Worm (Caenorhabditis elegans) whole organism, young adult: ENCODE results near the gene F44E5.5.

ENCODE experiments used
- B0336.3 ChIP-seq: fragments of 200-800 bp; sonication (Bioruptor generic); IDR thresholded peaks from 2 replicates; pipeline ENCODE4 v1.3.6; 2022; ENCODE audit warnings: missing genetic modification characterization, missing compliant biosample characterization
- C06A6.2 ChIP-seq: fragments of 200-800 bp; sonication (Bioruptor generic); conservative IDR thresholded peaks from 2 replicates; pipeline ENCODE4 v1.3.6; 2022; ENCODE audit warnings: missing genetic modification characterization, missing compliant biosample characterization
- C17E4.6 ChIP-seq: fragments of 200-800 bp; sonication (Bioruptor generic); IDR thresholded peaks from 2 replicates; pipeline ENCODE4 v1.3.6; 2022; ENCODE audit warnings: missing genetic modification reagents, missing genetic modification characterization, missing compliant biosample characterization
- D2030.7 ChIP-seq: fragments of 200-800 bp; sonication (Bioruptor generic); IDR thresholded peaks from 2 replicates; pipeline ENCODE4 v1.3.6; 2022; ENCODE audit warnings: missing genetic modification reagents, missing genetic modification characterization, missing compliant biosample characterization
- F33H1.4 ChIP-seq: fragments of 200-800 bp; sonication (Bioruptor generic); IDR thresholded peaks from 2 replicates; pipeline ENCODE4 v1.3.6; 2022; ENCODE audit warnings: missing genetic modification reagents, missing genetic modification characterization, missing compliant biosample characterization
- F49E8.2 ChIP-seq: sonication (generic microtip); optimal IDR thresholded peaks from 3 replicates; lab custom pipeline; 2017; ENCODE audit warnings: missing genetic modification characterization, mild to moderate bottlenecking, missing compliant biosample characterization, antibody characterized with exemption, moderate library complexity; ENCODE audit not compliant: insufficient read depth
- F52B5.7 ChIP-seq: sonication (generic microtip); optimal IDR thresholded peaks from 2 replicates; lab custom pipeline; 2016; ENCODE audit warnings: mild to moderate bottlenecking, missing genetic modification characterization, missing compliant biosample characterization
- F57A8.1 ChIP-seq: fragments of 200-800 bp; sonication (Bioruptor generic); optimal IDR thresholded peaks from 2 replicates; lab custom pipeline; 2018; ENCODE audit warnings: mild to moderate bottlenecking, missing genetic modification characterization, moderate library complexity, missing compliant biosample characterization
- F57C9.4 ChIP-seq: sonication (generic microtip); optimal IDR thresholded peaks from 2 replicates; lab custom pipeline; 2017; ENCODE audit warnings: mild to moderate bottlenecking, missing genetic modification characterization, missing compliant biosample characterization
- T07F8.4 ChIP-seq: sonication (generic microtip); optimal IDR thresholded peaks from 2 replicates; lab custom pipeline; 2016; ENCODE audit warnings: mild to moderate bottlenecking, missing genetic modification characterization, moderate library complexity, missing compliant biosample characterization
- Y53G8AR.9 ChIP-seq: fragments of 200-800 bp; sonication (Bioruptor generic); conservative IDR thresholded peaks from 2 replicates; pipeline ENCODE4 v1.3.6; 2022; ENCODE audit warnings: missing genetic modification reagents, missing genetic modification characterization, missing compliant biosample characterization
- ama-1 ChIP-seq, 3 experiments: fragments of 150-350 bp in 1 of 3; sonication (generic microtip) in 2 of 3; optimal IDR thresholded peaks; 2 replicates each; lab custom pipeline; 2014 to 2018; ENCODE audit warnings: missing biosample characterization in 2 of 3, missing genetic modification characterization in 2 of 3, missing genetic modification reagents in 2 of 3
- aptf-3 ChIP-seq: fragments of 200-800 bp; sonication (Bioruptor generic); IDR thresholded peaks from 2 replicates; pipeline ENCODE4 v1.3.6; 2022; ENCODE audit warnings: missing genetic modification characterization, missing compliant biosample characterization
- athp-1 ChIP-seq: sonication (generic microtip); optimal IDR thresholded peaks from 2 replicates; lab custom pipeline; 2017; ENCODE audit warnings: mild to moderate bottlenecking, missing genetic modification characterization, missing compliant biosample characterization
- attf-6 ChIP-seq: fragments of 200-800 bp; sonication (Bioruptor generic); IDR thresholded peaks from 2 replicates; pipeline ENCODE4 v1.3.6; 2022; ENCODE audit warnings: missing genetic modification reagents, missing genetic modification characterization, missing compliant biosample characterization
- bed-2 ChIP-seq: fragments of 200-800 bp; sonication (Bioruptor generic); IDR thresholded peaks from 2 replicates; pipeline ENCODE4 v1.3.6; 2022; ENCODE audit warnings: missing genetic modification reagents, missing genetic modification characterization, missing compliant biosample characterization
- ccch-3 ChIP-seq: fragments of 200-800 bp; sonication (Bioruptor generic); optimal IDR thresholded peaks from 2 replicates; lab custom pipeline; 2018; ENCODE audit warnings: mild to moderate bottlenecking, missing genetic modification characterization, missing compliant biosample characterization
- ceh-27 ChIP-seq: fragments of 200-800 bp; sonication (Bioruptor generic); optimal IDR thresholded peaks from 2 replicates; lab custom pipeline; 2018; ENCODE audit warnings: mild to moderate bottlenecking, missing genetic modification characterization, moderate library complexity, missing compliant biosample characterization
- ceh-79 ChIP-seq: sonication (generic microtip); optimal IDR thresholded peaks from 2 replicates; lab custom pipeline; 2017; ENCODE audit warnings: mild to moderate bottlenecking, missing genetic modification characterization, missing compliant biosample characterization
- ceh-91 ChIP-seq: fragments of 200-800 bp; sonication (Bioruptor generic); IDR thresholded peaks from 2 replicates; pipeline ENCODE4 v1.3.6; 2022; ENCODE audit warnings: missing genetic modification reagents, missing genetic modification characterization, missing compliant biosample characterization
- dpff-1 ChIP-seq: sonication (generic microtip); optimal IDR thresholded peaks from 2 replicates; lab custom pipeline; 2017; ENCODE audit warnings: mild to moderate bottlenecking, missing genetic modification characterization, missing compliant biosample characterization
- dpl-1 ChIP-seq: fragments of 150-350 bp; optimal IDR thresholded peaks from 2 replicates; lab custom pipeline; 2014; ENCODE audit warnings: missing biosample characterization, missing genetic modification reagents, missing genetic modification characterization
- efl-1 ChIP-seq: fragments of 150-350 bp; optimal IDR thresholded peaks from 2 replicates; lab custom pipeline; 2014; ENCODE audit warnings: missing biosample characterization, missing genetic modification reagents, missing genetic modification characterization
- egl-18 ChIP-seq: fragments of 200-800 bp; sonication (Bioruptor generic); IDR thresholded peaks from 2 replicates; pipeline ENCODE4 v1.3.6; 2022; ENCODE audit warnings: missing genetic modification reagents, missing genetic modification characterization, missing compliant biosample characterization
- egrh-3 ChIP-seq: fragments of 200-800 bp; sonication (Bioruptor generic); IDR thresholded peaks from 2 replicates; pipeline ENCODE4 v1.3.6; 2022; ENCODE audit warnings: missing genetic modification reagents, missing genetic modification characterization, missing compliant biosample characterization
- ekl-4 ChIP-seq: fragments of 200-800 bp; sonication (Bioruptor generic); IDR thresholded peaks from 2 replicates; pipeline ENCODE4 v1.3.6; 2022; ENCODE audit warnings: missing genetic modification reagents, missing genetic modification characterization, missing compliant biosample characterization
- gei-17 ChIP-seq: fragments of 200-800 bp; sonication (Bioruptor generic); optimal IDR thresholded peaks from 2 replicates; lab custom pipeline; 2018; ENCODE audit warnings: mild to moderate bottlenecking, missing genetic modification characterization, missing compliant biosample characterization
- lag-1 ChIP-seq: fragments of 200-800 bp; sonication (Bioruptor generic); IDR thresholded peaks from 2 replicates; pipeline ENCODE4 v1.3.6; 2022; ENCODE audit warnings: missing genetic modification reagents, missing genetic modification characterization, missing compliant biosample characterization
- lin-54 ChIP-seq: fragments of 200-800 bp; sonication (Bioruptor generic); optimal IDR thresholded peaks from 2 replicates; lab custom pipeline; 2018; ENCODE audit warnings: mild to moderate bottlenecking, missing genetic modification characterization, missing compliant biosample characterization
- mxl-1 ChIP-seq: sonication (generic microtip); optimal IDR thresholded peaks from 2 replicates; lab custom pipeline; 2016; ENCODE audit warnings: missing genetic modification characterization, missing compliant biosample characterization
- nfya-1 ChIP-seq: sonication (generic microtip); optimal IDR thresholded peaks from 2 replicates; lab custom pipeline; 2017; ENCODE audit warnings: antibody characterized with exemption, missing compliant biosample characterization, missing genetic modification characterization, borderline replicate concordance; ENCODE audit not compliant: insufficient read depth
- nfyb-1 ChIP-seq: fragments of 200-800 bp; sonication (Bioruptor generic); IDR thresholded peaks from 2 replicates; pipeline ENCODE4 v1.3.6; 2022; ENCODE audit warnings: missing genetic modification reagents, missing genetic modification characterization, missing compliant biosample characterization
- nhr-80 ChIP-seq: sonication (generic microtip); optimal IDR thresholded peaks from 2 replicates; lab custom pipeline; 2016; ENCODE audit warnings: missing genetic modification characterization, missing compliant biosample characterization
- pha-4 ChIP-seq: fragments of 150-350 bp; sonication (generic microtip); optimal IDR thresholded peaks from 2 replicates; lab custom pipeline; 2014; ENCODE audit warnings: missing biosample characterization, missing genetic modification reagents, missing genetic modification characterization
- rec-8 ChIP-seq, 2 experiments: sonication (generic microtip); optimal IDR thresholded peaks; 2 replicates each; lab custom pipeline; 2016; ENCODE audit warnings: mild to moderate bottlenecking in 2 of 2, missing genetic modification characterization in 2 of 2, missing genetic modification reagents in 2 of 2, missing genotype in 2 of 2, missing biosample characterization in 1 of 2, missing compliant biosample characterization in 1 of 2, moderate library complexity in 1 of 2
- rpc-1 ChIP-seq, 2 experiments: fragments of 150-350 bp in 1 of 2; sonication (generic microtip) in 1 of 2; optimal IDR thresholded peaks; 2 replicates each; lab custom pipeline; 2014 to 2018; ENCODE audit warnings: missing biosample characterization in 1 of 2, missing genetic modification characterization in 1 of 2, missing genetic modification reagents in 1 of 2, missing genotype in 1 of 2
- sea-2 ChIP-seq: fragments of 200-800 bp; sonication (Bioruptor generic); IDR thresholded peaks from 2 replicates; pipeline ENCODE4 v1.3.6; 2022; ENCODE audit warnings: missing genetic modification characterization, missing compliant biosample characterization
- tbx-9 ChIP-seq: sonication (generic microtip); optimal IDR thresholded peaks from 2 replicates; lab custom pipeline; 2016; ENCODE audit warnings: borderline replicate concordance, missing genetic modification characterization, inconsistent platforms, missing compliant biosample characterization
- tlf-1 ChIP-seq: fragments of 200-800 bp; sonication (Bioruptor generic); optimal IDR thresholded peaks from 2 replicates; lab custom pipeline; 2018; ENCODE audit warnings: mild to moderate bottlenecking, missing genetic modification characterization, missing compliant biosample characterization
- xnd-1 ChIP-seq: sonication (generic microtip); optimal IDR thresholded peaks from 2 replicates; lab custom pipeline; 2016; ENCODE audit warnings: missing genotype, missing genetic modification reagents, missing genetic modification characterization, missing compliant biosample characterization
- zfh-2 ChIP-seq: fragments of 200-800 bp; sonication (Bioruptor generic); conservative IDR thresholded peaks from 2 replicates; pipeline ENCODE4 v1.3.6; 2022; ENCODE audit warnings: missing genetic modification reagents, missing genetic modification characterization, missing compliant biosample characterization
- ztf-22 ChIP-seq: fragments of 200-800 bp; sonication (Bioruptor generic); optimal IDR thresholded peaks from 2 replicates; lab custom pipeline; 2018; ENCODE audit warnings: mild to moderate bottlenecking, missing genetic modification characterization, moderate library complexity, missing compliant biosample characterization
- ztf-25 ChIP-seq: fragments of 200-800 bp; sonication (Bioruptor generic); IDR thresholded peaks from 2 replicates; pipeline ENCODE4 v1.3.6; 2022; ENCODE audit warnings: missing genetic modification reagents, missing genetic modification characterization, missing compliant biosample characterization
- ztf-26 ChIP-seq: sonication (generic microtip); optimal IDR thresholded peaks from 2 replicates; lab custom pipeline; 2017; ENCODE audit warnings: missing genetic modification characterization, missing compliant biosample characterization
- ztf-3 ChIP-seq: fragments of 200-800 bp; sonication (Bioruptor generic); optimal IDR thresholded peaks from 2 replicates; lab custom pipeline; 2018; ENCODE audit warnings: mild to moderate bottlenecking, missing genetic modification characterization, missing compliant biosample characterization
- ztf-6 ChIP-seq: fragments of 200-800 bp; sonication (Bioruptor generic); IDR thresholded peaks from 2 replicates; pipeline ENCODE4 v1.3.6; 2022; ENCODE audit warnings: missing genetic modification reagents, missing genetic modification characterization, missing compliant biosample characterization

F44E5.5 gene

DNA sequence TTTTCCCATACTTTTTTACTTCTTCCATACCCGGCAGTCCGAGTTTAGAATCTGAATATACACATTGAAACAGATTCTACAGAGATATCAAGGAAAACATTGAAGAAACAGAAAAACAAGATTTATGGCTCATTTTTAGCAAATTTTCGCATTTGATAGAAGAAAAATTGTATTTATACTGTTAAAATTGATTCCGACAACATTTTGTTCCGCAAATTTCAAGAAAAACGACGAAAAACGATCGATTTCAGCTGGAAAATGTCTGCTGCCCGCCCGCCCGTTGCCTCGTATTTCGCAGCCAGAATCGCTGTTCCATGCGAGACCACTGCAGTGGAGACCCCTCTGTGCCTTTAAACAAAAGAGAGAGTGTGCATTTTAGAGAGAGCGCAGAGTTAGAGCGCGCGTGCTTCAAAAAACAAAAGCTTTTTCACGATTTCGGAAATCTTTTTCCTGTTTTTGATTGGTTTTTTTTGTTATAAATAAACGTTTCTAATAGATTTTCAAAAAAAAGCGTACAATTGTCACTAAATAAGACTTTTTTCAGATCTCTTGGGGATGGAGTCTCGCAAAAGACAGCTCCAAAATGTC lies 18.5 kb downstream of the F44E5.5 start, which contains the start of the genes patr-1 and dna-2 (continued):
- no peak for TF ChIP-seq tbx-9 (tag; lab: Kevin White, UChicago)
- peak; percentile 24 for TF ChIP-seq nhr-80
- TF ChIP-seq mxl-1: no peak
- TF ChIP-seq efl-1 (GFP tag; lab: Kevin White, UChicago): peak; percentile 59
- TF ChIP-seq F33H1.4 (GFP tag; lab: Robert Waterston, UW): peak; percentile 82

ce11 chrII:11782493-11782892 lies 23.0 kb downstream of the F44E5.5 start, which contains the start of gene F43G6.16:
TSS of gene F43G6.16 (minus strand) at chrII:11782633.
- TF ChIP-seq athp-1 (tag; lab: Kevin White, UChicago): peak; percentile 51
- TF ChIP-seq ztf-26 (tag; lab: Kevin White, UChicago): no peak
- TF ChIP-seq rec-8 (tag; optimal IDR thresholded peaks at IDR 0.05; lab: Kevin White, UChicago): no peak
- TF ChIP-seq nfyb-1 (GFP tag; lab: Robert Waterston, UW): 0 out of 2 replicates have a peak, but pooled peaks have one; percentile 50
- TF ChIP-seq ama-1 (optimal IDR thresholded peaks at IDR 0.05; lab: Kevin White, UChicago): no peak
- TF ChIP-seq ama-1 (GFP tag; optimal IDR thresholded peaks at IDR 0.05; lab: Kevin White, UChicago): no peak
- TF ChIP-seq ekl-4 (GFP tag; lab: Robert Waterston, UW): peak; percentile 63
- peak; percentile 97 for TF ChIP-seq ceh-91
- TF ChIP-seq pha-4 (tag; lab: Kevin White, UChicago): no peak
- TF ChIP-seq Y53G8AR.9: peak; percentile 92
- TF ChIP-seq gei-17: no peak
- TF ChIP-seq lin-54: peak; percentile 95
- TF ChIP-seq C06A6.2 (GFP tag; lab: Robert Waterston, UW): no peak
- TF ChIP-seq nfya-1 (tag; lab: Kevin White, UChicago): no peak
- TF ChIP-seq F52B5.7: no peak
- peak; percentile 70 for TF ChIP-seq tlf-1 (GFP tag; lab: Kevin White, UChicago)
- TF ChIP-seq ztf-3 (GFP tag; lab: Kevin White, UChicago): no peak
- TF ChIP-seq ztf-25: 0 out of 2 replicates have a peak, but pooled peaks have one; percentile 54
- TF ChIP-seq ceh-27 (GFP tag; lab: Kevin White, UChicago): no peak
- peak; percentile 95 for TF ChIP-seq F49E8.2 (tag; lab: Kevin White, UChicago)
- no peak for TF ChIP-seq zfh-2 (GFP tag; lab: Robert Waterston, UW)
- TF ChIP-seq F57C9.4: no peak
- TF ChIP-seq D2030.7 (GFP tag; lab: Robert Waterston, UW): peak; percentile 97
- no peak for TF ChIP-seq egl-18
- no peak for TF ChIP-seq ccch-3
- no peak for TF ChIP-seq ztf-22 (GFP tag; lab: Kevin White, UChicago)
- TF ChIP-seq ztf-6 (GFP tag; lab: Robert Waterston, UW): no peak
- peak; percentile 64; the same call in 1 of the 2 replicates for TF ChIP-seq C17E4.6 (GFP tag; lab: Robert Waterston, UW)
- TF ChIP-seq attf-6 (GFP tag; lab: Robert Waterston, UW): peak; percentile 73; the same call in 1 of the 2 replicates
- TF ChIP-seq xnd-1 (tag; lab: Kevin White, UChicago): peak; percentile 99
- TF ChIP-seq dpl-1: peak; percentile 97
- no peak for TF ChIP-seq ceh-79 (tag; lab: Kevin White, UChicago)
- no peak for TF ChIP-seq aptf-3 (GFP tag; lab: Robert Waterston, UW)
- TF ChIP-seq egrh-3: no peak
- TF ChIP-seq B0336.3 (GFP tag; lab: Robert Waterston, UW): peak; percentile 78; the same call in 1 of the 2 replicates
- TF ChIP-seq dpff-1 (tag; lab: Kevin White, UChicago): no peak
- TF ChIP-seq F57A8.1 (GFP tag; lab: Kevin White, UChicago): no peak
- TF ChIP-seq rpc-1 (optimal IDR thresholded peaks at IDR 0.05; lab: Kevin White, UChicago): no peak
- peak; percentile 12 for TF ChIP-seq rpc-1 (tag; optimal IDR thresholded peaks at IDR 0.05; lab: Kevin White, UChicago)
- no peak for TF ChIP-seq bed-2
- TF ChIP-seq nhr-80: no peak
- no peak for TF ChIP-seq sea-2 (GFP tag; lab: Robert Waterston, UW)
- TF ChIP-seq lag-1 (GFP tag; lab: Robert Waterston, UW): no peak
- TF ChIP-seq T07F8.4: no peak
